Fruit fly (Drosophila melanogaster) whole organism, embryonic: ENCODE data around the gene Pvf2.

Experiments
- Blimp-1 ChIP-seq: fragments of 200-800 bp; sonication (Bioruptor generic); optimal IDR thresholded peaks from 3 replicates; lab custom pipeline; 2018; ENCODE audit warnings: missing biosample characterization, missing genetic modification characterization, mild to moderate bottlenecking, moderate library complexity, missing genetic modification reagents
- CG11504 ChIP-seq: fragments of 200-800 bp; sonication (Bioruptor generic); optimal IDR thresholded peaks from 3 replicates; lab custom pipeline; 2019; ENCODE audit warnings: missing biosample characterization, mild to moderate bottlenecking, missing genetic modification characterization, moderate library complexity
- CG14710 ChIP-seq: fragments of 200-800 bp; sonication (Bioruptor generic); optimal IDR thresholded peaks from 3 replicates; lab custom pipeline; 2019; ENCODE audit warnings: missing biosample characterization, mild to moderate bottlenecking, missing genetic modification characterization, moderate library complexity
- CG2678 ChIP-seq: fragments of 200-800 bp; sonication (Bioruptor generic); optimal IDR thresholded peaks from 3 replicates; lab custom pipeline; 2019; ENCODE audit warnings: missing biosample characterization, mild to moderate bottlenecking, missing genetic modification characterization, moderate library complexity
- CG30020 ChIP-seq: fragments of 200-800 bp; optimal IDR thresholded peaks from 2 replicates; lab custom pipeline; 2019; ENCODE audit warnings: missing biosample characterization, mild to moderate bottlenecking, missing genetic modification characterization, moderate library complexity
- CG33557 ChIP-seq: fragments of 200-800 bp; sonication (Bioruptor generic); optimal IDR thresholded peaks from 2 replicates; lab custom pipeline; 2019; ENCODE audit warnings: missing biosample characterization, mild to moderate bottlenecking, missing genetic modification characterization, moderate library complexity
- CG3407 ChIP-seq: fragments of 200-800 bp; sonication (Bioruptor generic); optimal IDR thresholded peaks from 2 replicates; lab custom pipeline; 2018; ENCODE audit warnings: missing biosample characterization, mild to moderate bottlenecking, missing genetic modification characterization
- CG34224 ChIP-seq: fragments of 200-800 bp; sonication (Bioruptor generic); IDR thresholded peaks from 3 replicates; pipeline ENCODE4 v1.3.6; 2022; ENCODE audit warnings: missing biosample characterization, missing genetic modification characterization; ENCODE audit not compliant: partially characterized antibody
- CG34422 ChIP-seq: fragments of 200-800 bp; sonication (Bioruptor generic); IDR thresholded peaks from 3 replicates; pipeline ENCODE4 v1.3.6; 2022; ENCODE audit warnings: missing biosample characterization, missing genetic modification characterization
- CG4360 ChIP-seq: fragments of 200-800 bp; sonication (Bioruptor generic); IDR thresholded peaks from 2 replicates; pipeline ENCODE4 v1.3.6; 2022; ENCODE audit warnings: missing biosample characterization, missing genetic modification characterization
- CG4730 ChIP-seq: fragments of 200-800 bp; sonication (Bioruptor generic); IDR thresholded peaks from 2 replicates; pipeline ENCODE4 v1.3.6; 2022; ENCODE audit warnings: missing biosample characterization, missing genetic modification characterization
- CG4820 ChIP-seq: fragments of 200-800 bp; sonication (Bioruptor generic); optimal IDR thresholded peaks from 3 replicates; lab custom pipeline; 2016; ENCODE audit warnings: missing biosample characterization, missing genetic modification characterization
- CG6175 ChIP-seq: fragments of 200-800 bp; sonication (Bioruptor generic); IDR thresholded peaks from 3 replicates; pipeline ENCODE4 v1.3.6; 2022; ENCODE audit warnings: missing biosample characterization, missing genetic modification characterization
- CG6683 ChIP-seq: fragments of 200-800 bp; sonication (Bioruptor generic); optimal IDR thresholded peaks from 2 replicates; lab custom pipeline; 2017; ENCODE audit warnings: missing biosample characterization, mild to moderate bottlenecking, missing genetic modification characterization, missing genetic modification reagents
- CG7372 ChIP-seq: fragments of 200-800 bp; sonication (Bioruptor generic); IDR thresholded peaks from 2 replicates; pipeline ENCODE4 v1.3.6; 2022; ENCODE audit warnings: missing biosample characterization, missing genetic modification characterization
- CG7556 ChIP-seq: fragments of 200-800 bp; sonication (Bioruptor generic); optimal IDR thresholded peaks from 2 replicates; lab custom pipeline; 2017; ENCODE audit warnings: missing biosample characterization, mild to moderate bottlenecking, missing genetic modification characterization
- CG7786 ChIP-seq: fragments of 200-800 bp; sonication (Bioruptor generic); optimal IDR thresholded peaks from 2 replicates; lab custom pipeline; 2016; ENCODE audit warnings: missing biosample characterization, missing genetic modification characterization
- CG9215 ChIP-seq: fragments of 200-800 bp; sonication (Bioruptor generic); IDR thresholded peaks from 2 replicates; pipeline ENCODE4 v1.3.6; 2022; ENCODE audit warnings: missing biosample characterization, missing genetic modification characterization
- CG9932 ChIP-seq: fragments of 200-800 bp; sonication (Bioruptor generic); IDR thresholded peaks from 2 replicates; pipeline ENCODE4 v1.3.6; 2022; ENCODE audit warnings: missing biosample characterization, missing genetic modification characterization
- Chrac-16 ChIP-seq: fragments of 200-800 bp; sonication (Bioruptor generic); optimal IDR thresholded peaks from 3 replicates; lab custom pipeline; 2016; ENCODE audit warnings: missing biosample characterization, missing genetic modification characterization
- Dbx ChIP-seq: fragments of 200-800 bp; sonication (Bioruptor generic); IDR thresholded peaks from 3 replicates; pipeline ENCODE4 v1.3.6; 2022; ENCODE audit warnings: missing biosample characterization, missing genetic modification characterization
- Dfd ChIP-seq, 2 experiments: fragments of >200 bp; optimal IDR thresholded peaks; 2 replicates each; lab custom pipeline; 2017; ENCODE audit warnings: missing biosample characterization in 2 of 2, missing genetic modification characterization in 2 of 2
- Elba2 ChIP-seq: fragments of 200-800 bp; sonication (Bioruptor generic); optimal IDR thresholded peaks from 3 replicates; lab custom pipeline; 2016; ENCODE audit warnings: missing biosample characterization, missing genetic modification characterization
- Fer2 ChIP-seq: fragments of 200-800 bp; sonication (Bioruptor generic); optimal IDR thresholded peaks from 2 replicates; lab custom pipeline; 2018; ENCODE audit warnings: missing biosample characterization, mild to moderate bottlenecking, missing genetic modification characterization, moderate library complexity
- Gsc ChIP-seq: fragments of 200-800 bp; sonication (Bioruptor generic); IDR thresholded peaks from 2 replicates; pipeline ENCODE4 v1.3.6; 2022; ENCODE audit warnings: missing biosample characterization, missing genetic modification characterization
- Gug ChIP-seq: fragments of 200-800 bp; sonication (Bioruptor generic); IDR thresholded peaks from 4 replicates; pipeline ENCODE4 v1.3.6; 2022; ENCODE audit warnings: missing biosample characterization, missing genetic modification characterization
- HLH3B ChIP-seq: fragments of 200-800 bp; sonication (Bioruptor generic); IDR thresholded peaks from 2 replicates; pipeline ENCODE4 v1.3.6; 2022; ENCODE audit warnings: missing biosample characterization, missing genetic modification characterization
- Hand ChIP-seq: fragments of 200-800 bp; sonication (Bioruptor generic); optimal IDR thresholded peaks from 2 replicates; lab custom pipeline; 2017; ENCODE audit warnings: mild to moderate bottlenecking, missing biosample characterization, missing genetic modification reagents, missing genetic modification characterization
- Hmr ChIP-seq: fragments of 200-800 bp; sonication (Bioruptor generic); optimal IDR thresholded peaks from 3 replicates; lab custom pipeline; 2017; ENCODE audit warnings: mild to moderate bottlenecking, missing biosample characterization, missing genetic modification reagents, missing genetic modification characterization
- Hr51 ChIP-seq, 2 experiments: fragments of 200-800 bp; sonication (Bioruptor generic); optimal IDR thresholded peaks; 2 replicates in 1 of 2; 3 replicates in 1 of 2; lab custom pipeline; 2016 to 2018; ENCODE audit warnings: missing biosample characterization in 2 of 2, missing genetic modification characterization in 2 of 2, mild to moderate bottlenecking in 1 of 2, moderate library complexity in 1 of 2
- Jarid2 ChIP-seq: fragments of 200-800 bp; sonication (Bioruptor generic); optimal IDR thresholded peaks from 3 replicates; lab custom pipeline; 2017; ENCODE audit warnings: mild to moderate bottlenecking, missing biosample characterization, missing genetic modification reagents, missing genetic modification characterization
- Lhr ChIP-seq: fragments of 200-800 bp; sonication (Bioruptor generic); optimal IDR thresholded peaks from 3 replicates; lab custom pipeline; 2017; ENCODE audit warnings: mild to moderate bottlenecking, missing biosample characterization, missing genetic modification reagents, missing genetic modification characterization
- NFAT ChIP-seq: fragments of 200-800 bp; sonication (Bioruptor generic); IDR thresholded peaks from 2 replicates; pipeline ENCODE4 v1.3.6; 2022; ENCODE audit warnings: missing biosample characterization, missing genetic modification characterization
- Side ChIP-seq: fragments of 200-800 bp; sonication (Bioruptor generic); optimal IDR thresholded peaks from 2 replicates; lab custom pipeline; 2016; ENCODE audit warnings: missing biosample characterization, missing genetic modification characterization
- Tbp ChIP-seq: fragments of >200 bp; optimal IDR thresholded peaks from 2 replicates; lab custom pipeline; 2018; ENCODE audit warnings: missing biosample characterization, missing genetic modification characterization
- Vsx1 ChIP-seq: fragments of 200-800 bp; sonication (Bioruptor generic); optimal IDR thresholded peaks from 2 replicates; lab custom pipeline; 2017; ENCODE audit warnings: missing biosample characterization, mild to moderate bottlenecking, missing genetic modification characterization, missing genetic modification reagents
- cas ChIP-seq: fragments of 200-800 bp; sonication (Bioruptor generic); IDR thresholded peaks from 2 replicates; pipeline ENCODE4 v1.3.6; 2022; ENCODE audit warnings: missing biosample characterization, missing genetic modification characterization
- ci ChIP-seq: fragments of 200-800 bp; sonication (Bioruptor generic); IDR thresholded peaks from 3 replicates; pipeline ENCODE4 v1.3.6; 2022; ENCODE audit warnings: missing biosample characterization, missing genetic modification characterization
- cwo ChIP-seq: fragments of 200-800 bp; sonication (Bioruptor generic); optimal IDR thresholded peaks from 3 replicates; lab custom pipeline; 2017; ENCODE audit warnings: missing biosample characterization, missing genetic modification characterization, mild to moderate bottlenecking, moderate library complexity, missing genetic modification reagents
- emc ChIP-seq: fragments of 200-800 bp; sonication (Bioruptor generic); optimal IDR thresholded peaks from 2 replicates; lab custom pipeline; 2016; ENCODE audit warnings: missing biosample characterization, missing genetic modification characterization
- eve ChIP-seq, 2 experiments: fragments of >200 bp; optimal IDR thresholded peaks; 2 replicates each; lab custom pipeline; 2017; ENCODE audit warnings: missing biosample characterization in 2 of 2, missing genetic modification characterization in 2 of 2
- gcm2 ChIP-seq: fragments of 200-800 bp; sonication (Bioruptor generic); optimal IDR thresholded peaks from 2 replicates; lab custom pipeline; 2016; ENCODE audit warnings: missing biosample characterization, missing genetic modification characterization
- hbn ChIP-seq: fragments of 200-800 bp; sonication (Bioruptor generic); IDR thresholded peaks from 2 replicates; pipeline ENCODE4 v1.3.6; 2022; ENCODE audit warnings: missing biosample characterization, missing genetic modification characterization; ENCODE audit not compliant: partially characterized antibody
- jigr1 ChIP-seq: fragments of 200-800 bp; sonication (Bioruptor generic); IDR thresholded peaks from 3 replicates; pipeline ENCODE4 v1.3.6; 2022; ENCODE audit warnings: missing biosample characterization, missing genetic modification characterization
- lilli ChIP-seq: fragments of 200-800 bp; sonication (Bioruptor generic); optimal IDR thresholded peaks from 3 replicates; lab custom pipeline; 2016; ENCODE audit warnings: missing biosample characterization, missing genetic modification characterization
- org-1 ChIP-seq: fragments of 200-800 bp; sonication (Bioruptor generic); optimal IDR thresholded peaks from 2 replicates; lab custom pipeline; 2017; ENCODE audit warnings: missing biosample characterization, missing genetic modification characterization
- pho ChIP-seq: fragments of 200-800 bp; sonication (Bioruptor generic); optimal IDR thresholded peaks from 2 replicates; lab custom pipeline; 2016; ENCODE audit warnings: missing biosample characterization, missing genetic modification characterization
- ranshi ChIP-seq: fragments of 200-800 bp; sonication (Bioruptor generic); IDR thresholded peaks from 2 replicates; pipeline ENCODE4 v1.3.6; 2022; ENCODE audit warnings: missing biosample characterization, missing genetic modification characterization
- so ChIP-seq: fragments of 200-800 bp; sonication (Bioruptor generic); IDR thresholded peaks from 3 replicates; pipeline ENCODE4 v1.3.6; 2022; ENCODE audit warnings: missing biosample characterization, missing genetic modification characterization
- zen ChIP-seq: fragments of 200-800 bp; sonication (Bioruptor generic); optimal IDR thresholded peaks from 3 replicates; lab custom pipeline; 2018; ENCODE audit warnings: missing biosample characterization, mild to moderate bottlenecking, missing genetic modification characterization, moderate library complexity

Pvf2 gene

DNA sequence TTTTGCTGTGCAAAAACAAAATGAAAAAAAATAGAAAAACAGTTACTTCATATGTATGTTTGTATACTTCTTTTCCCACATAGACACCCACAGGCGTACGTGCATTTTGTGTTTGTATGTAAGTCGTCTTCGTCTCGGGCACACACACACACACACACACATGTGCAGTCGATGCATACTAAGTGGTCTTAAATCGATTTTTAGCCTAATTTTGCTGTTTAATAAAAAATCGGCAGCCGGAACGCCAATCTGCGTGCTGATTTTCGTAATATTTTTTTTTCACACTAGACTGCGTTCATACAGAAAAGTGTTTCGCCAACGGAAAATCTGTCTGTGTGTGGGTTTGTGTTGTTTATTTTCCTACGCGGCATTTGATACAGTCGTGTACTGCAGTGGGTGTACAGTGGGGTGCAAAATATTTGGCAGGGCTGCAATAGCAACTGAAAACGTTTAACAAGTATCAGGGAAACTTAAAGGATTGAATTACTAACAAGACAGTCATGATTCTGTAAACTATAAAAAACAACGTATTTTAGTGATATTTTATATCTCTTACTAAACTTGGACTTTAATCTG, 51.2 kb downstream of the Pvf2 start (continued):
- TF ChIP-seq CG3407 (GFP tag; lab: Kevin White, UChicago) (no peak), CG7372 (no peak), CG7556 (GFP tag; lab: Kevin White, UChicago) (no peak), gcm2 (GFP tag; lab: Kevin White, UChicago) (no peak), emc (GFP tag; lab: Kevin White, UChicago) (no peak), Hand (GFP tag; lab: Kevin White, UChicago) (no peak), Tbp (GFP tag; lab: Kevin White, UChicago) (no peak), Lhr (GFP tag; lab: Kevin White, UChicago) (no peak), NFAT (peak; percentile 28; the same call in 1 of the 2 replicates), cwo (GFP tag; lab: Kevin White, UChicago) (no peak), CG4360 (GFP tag; lab: Robert Waterston, UW) (no peak), eve (GFP tag; optimal IDR thresholded peaks at IDR 0.05; lab: Kevin White, UChicago) (no peak), CG6683 (no peak), CG33557 (GFP tag; lab: Kevin White, UChicago) (no peak), CG34422 (GFP tag; lab: Robert Waterston, UW) (peak; percentile 61; the same call in 1 of the 3 replicates), org-1 (GFP tag; lab: Kevin White, UChicago) (no peak), ci (peak; percentile 19; the same call in 1 of the 3 replicates), Fer2 (tag; lab: Kevin White, UChicago) (no peak), CG7786 (GFP tag; lab: Kevin White, UChicago) (no peak), CG14710 (tag; lab: Kevin White, UChicago) (no peak), Chrac-16 (GFP tag; lab: Kevin White, UChicago) (no peak), Side (GFP tag; lab: Kevin White, UChicago) (peak; percentile 15), ranshi (GFP tag; lab: Robert Waterston, UW) (0 out of 2 replicates have a peak, but pooled peaks have one; percentile 8), cas (GFP tag; lab: Robert Waterston, UW) (0 out of 2 replicates have a peak, but pooled peaks have one; percentile 46), CG4730 (no peak), Jarid2 (GFP tag; lab: Kevin White, UChicago) (no peak), HLH3B (GFP tag; lab: Robert Waterston, UW) (0 out of 2 replicates have a peak, but pooled peaks have one; percentile 21), Hr51 (GFP tag; optimal IDR thresholded peaks at IDR 0.05; lab: Kevin White, UChicago) (peak in 1 of 2 experiments; percentile 34), CG6175 (GFP tag; lab: Robert Waterston, UW) (no peak), Dbx (peak; percentile 34; the same call in 1 of the 3 replicates), CG34224 (GFP tag; lab: Robert Waterston, UW) (no peak), CG2678 (tag; lab: Kevin White, UChicago) (no peak), Blimp-1 (no peak), Vsx1 (peak; percentile 28), CG30020 (no peak), Elba2 (GFP tag; lab: Kevin White, UChicago) (no peak), lilli (GFP tag; lab: Kevin White, UChicago) (peak; percentile 69), hbn (GFP tag; lab: Robert Waterston, UW) (no peak), jigr1 (GFP tag; lab: Robert Waterston, UW) (no peak), Gug (GFP tag; lab: Robert Waterston, UW) (peak; percentile 66; the same call in 2 of the 4 replicates), zen (no peak), CG4820 (no peak), Gsc (GFP tag; lab: Robert Waterston, UW) (no peak), Dfd (GFP tag; optimal IDR thresholded peaks at IDR 0.05; lab: Kevin White, UChicago) (no peak), Hmr (GFP tag; lab: Kevin White, UChicago) (no peak), CG11504 (tag; lab: Kevin White, UChicago) (no peak), so (GFP tag; lab: Robert Waterston, UW) (no peak), CG9215 (GFP tag; lab: Robert Waterston, UW) (no peak), pho (GFP tag; lab: Kevin White, UChicago) (no peak), CG9932 (GFP tag; lab: Robert Waterston, UW) (peak; percentile 40; the same call in 1 of the 2 replicates)
